Worm (Caenorhabditis elegans): ENCODE measurements around the gene fbxc-27.

- TF ChIP-seq hnd-1 (tag; optimal IDR thresholded peaks at IDR 0.05) = no peak
- TF ChIP-seq ets-7 (tag; optimal IDR thresholded peaks at IDR 0.05) = no peak
Measured at ce11 chrII:901632-902031, 7.9 kb upstream of the fbxc-27 start, which contains the start of gene T07D3.2.

All from whole organism, early embryonic.